Worm (Caenorhabditis elegans) whole organism, mixed stage, embryonic: ENCODE results near the gene tasp-1.

Experiments
- M03D4.4 ChIP-seq: sonication (generic microtip); optimal IDR thresholded peaks from 2 replicates; lab custom pipeline; 2017; ENCODE audit warnings: mild to moderate bottlenecking, missing genetic modification characterization, missing compliant biosample characterization
- bed-3 ChIP-seq: fragments of 200-800 bp; sonication (Bioruptor generic); optimal IDR thresholded peaks from 3 replicates; lab custom pipeline; 2018; ENCODE audit warnings: mild to moderate bottlenecking, missing genetic modification characterization, moderate library complexity, missing compliant biosample characterization
- blmp-1 ChIP-seq: fragments of 150-350 bp; optimal IDR thresholded peaks from 2 replicates; lab custom pipeline; 2014; ENCODE audit warnings: missing biosample characterization, missing genetic modification characterization
- ceh-39 ChIP-seq: fragments of 150-350 bp; optimal IDR thresholded peaks from 2 replicates; lab custom pipeline; 2014; ENCODE audit warnings: missing biosample characterization, missing genetic modification characterization
- ceh-43 ChIP-seq: fragments of 200-800 bp; sonication (Bioruptor generic); optimal IDR thresholded peaks from 2 replicates; lab custom pipeline; 2018; ENCODE audit warnings: mild to moderate bottlenecking, missing genetic modification characterization, moderate library complexity, missing compliant biosample characterization
- ceh-83 ChIP-seq: fragments of 200-800 bp; sonication (Bioruptor generic); optimal IDR thresholded peaks from 2 replicates; lab custom pipeline; 2018; ENCODE audit warnings: mild to moderate bottlenecking, missing genetic modification characterization, missing compliant biosample characterization
- ces-1 ChIP-seq: fragments of 150-350 bp; optimal IDR thresholded peaks from 2 replicates; lab custom pipeline; 2014; ENCODE audit warnings: missing biosample characterization, missing genetic modification reagents, missing genetic modification characterization
- cnd-1 ChIP-seq: fragments of 200-800 bp; sonication (Bioruptor generic); optimal IDR thresholded peaks from 2 replicates; lab custom pipeline; 2018; ENCODE audit warnings: mild to moderate bottlenecking, missing genetic modification characterization, missing compliant biosample characterization
- drap-1 ChIP-seq: fragments of 200-800 bp; sonication (Bioruptor generic); optimal IDR thresholded peaks from 3 replicates; lab custom pipeline; 2018; ENCODE audit warnings: mild to moderate bottlenecking, missing genetic modification characterization, missing compliant biosample characterization
- elt-1 ChIP-seq: sonication (generic microtip); optimal IDR thresholded peaks from 2 replicates; lab custom pipeline; 2017; ENCODE audit warnings: missing genetic modification characterization, mild to moderate bottlenecking, missing compliant biosample characterization, antibody characterized with exemption, moderate library complexity, borderline replicate concordance; ENCODE audit not compliant: insufficient read depth
- elt-3 ChIP-seq: fragments of 150-350 bp; optimal IDR thresholded peaks from 2 replicates; lab custom pipeline; 2014; ENCODE audit warnings: missing biosample characterization, missing genetic modification characterization
- flh-1 ChIP-seq: fragments of 200-800 bp; sonication (Bioruptor generic); optimal IDR thresholded peaks from 2 replicates; lab custom pipeline; 2018; ENCODE audit warnings: mild to moderate bottlenecking, missing genetic modification characterization, moderate library complexity, missing compliant biosample characterization
- ham-2 ChIP-seq: fragments of 200-800 bp; sonication (Bioruptor generic); optimal IDR thresholded peaks from 2 replicates; lab custom pipeline; 2018; ENCODE audit warnings: mild to moderate bottlenecking, missing genetic modification characterization, missing compliant biosample characterization
- hlh-1 ChIP-seq: fragments of 150-350 bp; optimal IDR thresholded peaks from 2 replicates; lab custom pipeline; 2014; ENCODE audit warnings: missing biosample characterization, missing genetic modification reagents, missing genetic modification characterization
- lin-13 ChIP-seq: fragments of 150-350 bp; optimal IDR thresholded peaks from 2 replicates; lab custom pipeline; 2014; ENCODE audit warnings: missing biosample characterization, missing genetic modification characterization
- lin-32 ChIP-seq: fragments of 200-800 bp; sonication (Bioruptor generic); optimal IDR thresholded peaks from 2 replicates; lab custom pipeline; 2018; ENCODE audit warnings: mild to moderate bottlenecking, missing genetic modification characterization, missing compliant biosample characterization
- lsy-2 ChIP-seq: fragments of 150-350 bp; optimal IDR thresholded peaks from 2 replicates; lab custom pipeline; 2014; ENCODE audit warnings: missing biosample characterization, missing genetic modification characterization
- mab-5 ChIP-seq: fragments of 150-350 bp; optimal IDR thresholded peaks from 2 replicates; lab custom pipeline; 2014; ENCODE audit warnings: missing biosample characterization, missing genetic modification characterization
- mep-1 ChIP-seq: fragments of 150-350 bp; optimal IDR thresholded peaks from 2 replicates; lab custom pipeline; 2017; ENCODE audit warnings: missing biosample characterization, missing genetic modification reagents, missing genetic modification characterization, inconsistent platforms
- nhr-12 ChIP-seq: fragments of 150-350 bp; optimal IDR thresholded peaks from 2 replicates; lab custom pipeline; 2014; ENCODE audit warnings: missing biosample characterization, missing genetic modification characterization
- nhr-2 ChIP-seq: fragments of 150-350 bp; optimal IDR thresholded peaks from 2 replicates; lab custom pipeline; 2014; ENCODE audit warnings: missing biosample characterization, missing genetic modification characterization
- nhr-237 ChIP-seq: fragments of 150-350 bp; optimal IDR thresholded peaks from 2 replicates; lab custom pipeline; 2014; ENCODE audit warnings: missing biosample characterization, missing genetic modification characterization
- nhr-28 ChIP-seq: fragments of 150-350 bp; optimal IDR thresholded peaks from 2 replicates; lab custom pipeline; 2014; ENCODE audit warnings: missing biosample characterization, missing genetic modification characterization
- nhr-76 ChIP-seq: sonication (generic microtip); optimal IDR thresholded peaks from 2 replicates; lab custom pipeline; 2017; ENCODE audit warnings: missing biosample characterization, missing genetic modification characterization
- pha-4 ChIP-seq: fragments of 150-350 bp; optimal IDR thresholded peaks from 2 replicates; lab custom pipeline; 2018; ENCODE audit warnings: missing biosample characterization, missing genetic modification reagents, missing genetic modification characterization
- sem-2 ChIP-seq: fragments of 200-800 bp; sonication (Bioruptor generic); optimal IDR thresholded peaks from 2 replicates; lab custom pipeline; 2018; ENCODE audit warnings: mild to moderate bottlenecking, missing genetic modification characterization, missing compliant biosample characterization
- snpc-4 ChIP-seq: fragments of 150-350 bp; optimal IDR thresholded peaks from 2 replicates; lab custom pipeline; 2014; ENCODE audit warnings: missing biosample characterization, missing genetic modification characterization
- sptf-1 ChIP-seq: sonication (generic microtip); optimal IDR thresholded peaks from 2 replicates; lab custom pipeline; 2017; ENCODE audit warnings: mild to moderate bottlenecking, missing genetic modification characterization, moderate library complexity, missing compliant biosample characterization
- tbx-8 ChIP-seq: fragments of 200-800 bp; sonication (Bioruptor generic); optimal IDR thresholded peaks from 2 replicates; lab custom pipeline; 2018; ENCODE audit warnings: mild to moderate bottlenecking, missing genetic modification characterization, moderate library complexity, missing compliant biosample characterization
- unc-120 ChIP-seq: sonication (generic microtip); optimal IDR thresholded peaks from 2 replicates; lab custom pipeline; 2017; ENCODE audit warnings: missing genetic modification characterization, missing compliant biosample characterization; ENCODE audit not compliant: poor library complexity, severe bottlenecking
- unc-39 ChIP-seq: fragments of 150-350 bp; optimal IDR thresholded peaks from 2 replicates; lab custom pipeline; 2014; ENCODE audit warnings: missing biosample characterization, missing genetic modification characterization
- unc-62 ChIP-seq: fragments of 150-350 bp; optimal IDR thresholded peaks from 2 replicates; lab custom pipeline; 2014; ENCODE audit warnings: missing biosample characterization, missing genetic modification reagents, missing genetic modification characterization
- zip-8 ChIP-seq: fragments of 150-350 bp; optimal IDR thresholded peaks from 2 replicates; lab custom pipeline; 2014; ENCODE audit warnings: missing biosample characterization, missing genetic modification characterization
- ztf-11 ChIP-seq: fragments of 150-350 bp; optimal IDR thresholded peaks from 2 replicates; lab custom pipeline; 2014; ENCODE audit warnings: missing biosample characterization, missing genetic modification characterization

Gene tasp-1

ce11 chrIII:10720170-10720569, 38.9 kb upstream of the tasp-1 start (continued):
- no peak for TF ChIP-seq M03D4.4 (tag; lab: Kevin White, UChicago)
- no peak for TF ChIP-seq nhr-2 (tag; lab: Kevin White, UChicago)
- no peak for TF ChIP-seq elt-3
- TF ChIP-seq nhr-12 = no peak

- TF ChIP-seq elt-1 (tag; lab: Kevin White, UChicago) = no peak
- no peak for TF ChIP-seq snpc-4 (tag; lab: Kevin White, UChicago)
- no peak for TF ChIP-seq mab-5 (tag; lab: Kevin White, UChicago)
- TF ChIP-seq M03D4.4 (tag; lab: Kevin White, UChicago) = no peak
Measured at ce11 chrIII:10721056-10721455, 38.1 kb upstream of the tasp-1 start.

- TF ChIP-seq flh-1 (no peak), elt-1 (tag; lab: Kevin White, UChicago) (no peak), ham-2 (GFP tag; lab: Kevin White, UChicago) (no peak), unc-39 (no peak), unc-120 (no peak), ceh-39 (tag; lab: Kevin White, UChicago) (no peak), nhr-76 (tag; lab: Kevin White, UChicago) (no peak), ceh-83 (GFP tag; lab: Kevin White, UChicago) (no peak)
- TF ChIP-seq, all 35 proteins: peak for 0
Measured at ce11 chrIII:10730510-10730909, 28.6 kb upstream of the tasp-1 start, which contains the start of gene tat-3. TSS of gene tat-3 (minus strand) at chrIII:10730705.

ce11 chrIII:10733300-10733699, 25.8 kb upstream of the tasp-1 start:
- TF ChIP-seq nhr-76 (tag; lab: Kevin White, UChicago) (no peak), mab-5 (tag; lab: Kevin White, UChicago) (no peak), hlh-1 (tag; lab: Kevin White, UChicago) (no peak), nhr-2 (tag; lab: Kevin White, UChicago) (no peak), ceh-43 (GFP tag; lab: Kevin White, UChicago) (no peak), mep-1 (no peak), unc-39 (no peak), sem-2 (GFP tag; lab: Kevin White, UChicago) (no peak), pha-4 (tag; lab: Kevin White, UChicago) (no peak), ceh-83 (GFP tag; lab: Kevin White, UChicago) (no peak), ceh-39 (tag; lab: Kevin White, UChicago) (no peak), cnd-1 (tag; lab: Kevin White, UChicago) (no peak), nhr-28 (tag; lab: Kevin White, UChicago) (no peak), zip-8 (tag; lab: Kevin White, UChicago) (no peak), nhr-237 (tag; lab: Kevin White, UChicago) (no peak), blmp-1 (tag; lab: Kevin White, UChicago) (no peak), drap-1 (GFP tag; lab: Kevin White, UChicago) (no peak)
- TF ChIP-seq, all 35 proteins: peak for 0

ce11 chrIII:10734511-10735233, 24.4 kb upstream of the tasp-1 start:
- no peak for TF ChIP-seq ceh-43 (GFP tag; lab: Kevin White, UChicago)
- TF ChIP-seq tbx-8 (GFP tag; lab: Kevin White, UChicago) = no peak
- no peak for TF ChIP-seq unc-62 (GFP tag; lab: Kevin White, UChicago)
- TF ChIP-seq sem-2 (GFP tag; lab: Kevin White, UChicago) = no peak
- TF ChIP-seq cnd-1 (tag; lab: Kevin White, UChicago) = no peak
- TF ChIP-seq ces-1 (GFP tag; lab: Kevin White, UChicago) = no peak
- TF ChIP-seq bed-3 (GFP tag; lab: Kevin White, UChicago) = no peak
- no peak for TF ChIP-seq lsy-2
- no peak for TF ChIP-seq ztf-11
- no peak for TF ChIP-seq sptf-1 (tag; lab: Kevin White, UChicago)
- TF ChIP-seq unc-120 = no peak
- TF ChIP-seq lin-13 (tag; lab: Kevin White, UChicago) = no peak
- TF ChIP-seq nhr-2 (tag; lab: Kevin White, UChicago) = no peak
- TF ChIP-seq lin-32 (GFP tag; lab: Kevin White, UChicago) = no peak
- no peak for TF ChIP-seq M03D4.4 (tag; lab: Kevin White, UChicago)
- no peak for TF ChIP-seq ham-2 (GFP tag; lab: Kevin White, UChicago)
- TF ChIP-seq ceh-83 (GFP tag; lab: Kevin White, UChicago) = no peak
